Worm (Caenorhabditis elegans) whole organism, early embryonic: ENCODE measurements around the gene glo-1.

Source experiments
- B0310.2 ChIP-seq: sonication (generic microtip); optimal IDR thresholded peaks from 2 replicates; lab custom pipeline; 2016; ENCODE audit warnings: mild to moderate bottlenecking, missing genetic modification characterization, missing compliant biosample characterization
- aly-1 ChIP-seq: sonication (generic microtip); optimal IDR thresholded peaks from 2 replicates; lab custom pipeline; 2016; ENCODE audit warnings: missing genetic modification characterization, missing compliant biosample characterization
- ama-1 ChIP-seq: fragments of 150-350 bp; optimal IDR thresholded peaks from 2 replicates; lab custom pipeline; 2014
- ceh-13 ChIP-seq: fragments of 200-800 bp; sonication (Bioruptor generic); optimal IDR thresholded peaks from 2 replicates; lab custom pipeline; 2018; ENCODE audit warnings: mild to moderate bottlenecking, missing genetic modification characterization, missing compliant biosample characterization
- ceh-36 ChIP-seq: sonication (generic microtip); optimal IDR thresholded peaks from 2 replicates; lab custom pipeline; 2016; ENCODE audit warnings: missing genetic modification characterization, inconsistent platforms, missing compliant biosample characterization
- ets-7 ChIP-seq: sonication (generic microtip); optimal IDR thresholded peaks from 2 replicates; lab custom pipeline; 2016; ENCODE audit warnings: missing genotype, missing genetic modification characterization, missing compliant biosample characterization
- flt-1 ChIP-seq: fragments of 200-800 bp; sonication (Bioruptor generic); IDR thresholded peaks from 2 replicates; pipeline ENCODE4 v1.3.6; 2022; ENCODE audit warnings: missing genetic modification characterization, missing compliant biosample characterization
- hmg-4 ChIP-seq: fragments of 200-800 bp; sonication (Bioruptor generic); optimal IDR thresholded peaks from 2 replicates; lab custom pipeline; 2018; ENCODE audit warnings: mild to moderate bottlenecking, missing genetic modification characterization, missing compliant biosample characterization
- hnd-1 ChIP-seq: sonication (generic microtip); optimal IDR thresholded peaks from 2 replicates; lab custom pipeline; 2016; ENCODE audit warnings: missing genetic modification characterization, missing compliant biosample characterization
- pes-1 ChIP-seq: fragments of 200-800 bp; sonication (Bioruptor generic); IDR thresholded peaks from 2 replicates; pipeline ENCODE4 v1.3.6; 2022; ENCODE audit warnings: missing genetic modification reagents, missing genetic modification characterization, missing compliant biosample characterization
- tbx-11 ChIP-seq: fragments of 200-800 bp; sonication (Bioruptor generic); IDR thresholded peaks from 2 replicates; pipeline ENCODE4 v1.3.6; 2022; ENCODE audit warnings: missing genetic modification characterization, missing compliant biosample characterization
- tbx-37 ChIP-seq: fragments of 200-800 bp; sonication (Bioruptor generic); conservative IDR thresholded peaks from 2 replicates; pipeline ENCODE4 v1.3.6; 2022; ENCODE audit warnings: missing genetic modification reagents, missing genetic modification characterization, missing compliant biosample characterization

- no peak for TF ChIP-seq ama-1
- TF ChIP-seq hnd-1 (tag; lab: Kevin White, UChicago): no peak
- TF ChIP-seq aly-1 (tag; lab: Kevin White, UChicago): no peak
- no peak for TF ChIP-seq flt-1 (GFP tag; lab: Robert Waterston, UW)
- TF ChIP-seq ets-7 (tag; lab: Kevin White, UChicago): no peak
- TF ChIP-seq pes-1 (GFP tag; lab: Robert Waterston, UW): no peak
- no peak for TF ChIP-seq ceh-36 (tag; lab: Kevin White, UChicago)
- TF ChIP-seq tbx-11 (GFP tag; lab: Robert Waterston, UW): no peak
- no peak for TF ChIP-seq ceh-13 (GFP tag; lab: Kevin White, UChicago)
- no peak for TF ChIP-seq tbx-37 (GFP tag; lab: Robert Waterston, UW)
- TF ChIP-seq hmg-4 (GFP tag; lab: Kevin White, UChicago): no peak
- TF ChIP-seq B0310.2: no peak
Observed at ce11 chrX:9832370-9832769, 49.6 kb downstream of the glo-1 start.
